Fruit fly (Drosophila melanogaster): ENCODE measurements around the gene CG46308.

The CG46308 gene

dm6 chr2L:13541968-13542367 is 80.4 kb downstream of the CG46308 start, which contains the start of gene CG16853:
Gene CG16853, plus strand, starts transcription at chr2L:13542268.
- TF ChIP-seq usp (GFP tag; optimal IDR thresholded peaks at IDR 0.05) = no peak
- TF ChIP-seq EcR (GFP tag; optimal IDR thresholded peaks at IDR 0.05) = no peak
- TF ChIP-seq Dll (optimal IDR thresholded peaks at IDR 0.05) = no peak
- no peak for TF ChIP-seq psq (optimal IDR thresholded peaks at IDR 0.05)
- TF ChIP-seq pan (optimal IDR thresholded peaks at IDR 0.05) = no peak
- TF ChIP-seq CG8478 (optimal IDR thresholded peaks at IDR 0.05) = no peak

- TF ChIP-seq usp (GFP tag; optimal IDR thresholded peaks at IDR 0.05) (no peak), psq (optimal IDR thresholded peaks at IDR 0.05) (no peak), CG8478 (optimal IDR thresholded peaks at IDR 0.05) (no peak), pan (optimal IDR thresholded peaks at IDR 0.05) (no peak), Dll (optimal IDR thresholded peaks at IDR 0.05) (no peak), EcR (GFP tag; optimal IDR thresholded peaks at IDR 0.05) (no peak)
Observed at dm6 chr2L:13542476-13542875, 80.9 kb downstream of the CG46308 start, which contains the start of gene CG9263. Gene CG9263, minus strand, starts transcription at chr2L:13542576.

- TF ChIP-seq CG8478 (optimal IDR thresholded peaks at IDR 0.05) = no peak
- TF ChIP-seq EcR (GFP tag; optimal IDR thresholded peaks at IDR 0.05) = no peak
- no peak for TF ChIP-seq usp (GFP tag; optimal IDR thresholded peaks at IDR 0.05)
- TF ChIP-seq psq (optimal IDR thresholded peaks at IDR 0.05) = no peak
- no peak for TF ChIP-seq pan (optimal IDR thresholded peaks at IDR 0.05)
- TF ChIP-seq Dll (optimal IDR thresholded peaks at IDR 0.05) = no peak
Observed at dm6 chr2L:13545678-13546077, 84.1 kb downstream of the CG46308 start.

DNA sequence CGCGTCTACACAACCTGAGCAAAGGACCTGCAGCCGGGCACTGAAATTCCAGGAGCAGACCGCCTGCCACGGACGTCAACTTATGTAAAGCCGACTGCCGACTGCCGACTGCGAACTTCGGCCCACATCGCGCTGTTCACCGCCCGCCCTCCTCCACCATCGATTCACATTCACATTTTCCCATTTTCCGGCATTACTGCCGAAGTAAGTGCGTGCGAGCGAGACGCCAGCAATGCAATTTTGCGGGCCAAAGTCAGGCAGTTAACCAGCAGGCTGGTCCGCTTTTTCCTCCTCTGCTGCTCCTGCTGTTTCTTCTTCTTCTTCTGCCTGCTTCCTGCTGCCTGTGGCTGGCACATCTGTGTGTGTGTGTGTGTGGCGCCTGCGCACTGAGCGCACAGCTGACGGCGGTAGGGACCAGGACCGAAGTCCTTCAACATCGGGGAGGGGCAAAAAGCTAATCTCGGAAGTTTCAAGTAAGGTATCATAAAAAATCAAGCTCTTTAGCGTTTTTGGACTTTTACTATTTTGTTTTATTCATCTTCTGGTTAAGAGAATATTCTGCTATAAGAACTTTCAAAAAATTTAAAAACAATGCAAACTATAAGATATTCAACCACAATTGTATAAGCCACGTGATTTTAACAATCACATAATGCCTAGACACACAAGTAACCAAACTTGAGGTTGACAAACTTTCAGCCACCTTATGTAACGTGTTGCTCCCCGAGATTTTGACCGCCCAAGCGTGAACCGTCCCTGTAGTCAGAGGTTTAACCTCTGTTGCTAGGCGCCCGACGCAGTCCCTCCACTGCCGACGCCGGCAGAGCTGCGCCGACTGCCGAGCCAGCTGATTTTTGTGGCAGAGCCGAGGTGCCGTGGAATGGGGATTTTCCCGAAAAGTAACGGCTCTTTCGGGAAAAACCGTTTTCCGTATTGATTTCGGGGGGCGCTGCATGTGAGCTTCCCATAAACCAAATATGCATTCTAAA is 86.5 kb downstream of the CG46308 start:
- TF ChIP-seq EcR (GFP tag; optimal IDR thresholded peaks at IDR 0.05) (no peak), Dll (optimal IDR thresholded peaks at IDR 0.05) (no peak), CG8478 (optimal IDR thresholded peaks at IDR 0.05) (no peak), usp (GFP tag; optimal IDR thresholded peaks at IDR 0.05) (no peak), pan (optimal IDR thresholded peaks at IDR 0.05) (no peak), psq (optimal IDR thresholded peaks at IDR 0.05) (no peak)

dm6 chr2L:13548786-13549780 is 87.5 kb downstream of the CG46308 start, which contains the start of gene B4:
Gene B4, minus strand, starts transcription at chr2L:13549328.
- TF ChIP-seq EcR (GFP tag; optimal IDR thresholded peaks at IDR 0.05) (no peak), Dll (optimal IDR thresholded peaks at IDR 0.05) (no peak)
